Fruit fly (Drosophila melanogaster) whole organism, embryonic: ENCODE measurements around the gene CG12118.
A peak's percentile ranks its signal among the peaks of the same experiment; 100 is the strongest.

ENCODE experiments used
- stwl ChIP-seq: fragments of 200-800 bp; sonication (Bioruptor generic); optimal IDR thresholded peaks from 3 replicates; lab custom pipeline; 2018; ENCODE audit warnings: missing biosample characterization, mild to moderate bottlenecking, missing genetic modification characterization, moderate library complexity

Gene CG12118

DNA sequence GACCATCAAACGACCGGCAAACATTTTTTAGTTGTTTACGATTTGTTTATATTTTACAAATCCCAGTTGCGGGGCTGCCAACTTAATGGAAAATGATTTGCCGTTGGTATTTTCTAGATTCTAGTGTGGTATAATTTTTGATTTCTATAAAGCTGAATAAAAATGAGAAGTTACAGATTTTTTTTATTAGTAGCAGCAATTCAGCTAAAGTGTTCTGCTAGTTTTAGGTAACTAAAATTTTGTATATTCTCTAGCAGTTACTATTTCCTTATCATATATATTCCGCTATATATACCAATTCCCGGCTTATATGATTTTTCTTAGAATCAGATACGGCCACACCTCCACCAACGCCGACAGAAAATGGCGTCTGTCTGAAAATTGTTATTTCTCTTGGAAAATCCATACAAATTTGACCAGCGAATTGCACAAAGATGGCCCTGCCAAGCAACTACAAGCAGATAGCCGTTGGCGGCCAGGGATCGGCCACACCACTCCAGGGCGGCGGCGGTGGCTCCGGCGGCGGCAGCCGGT lies 47.2 kb downstream of the CG12118 start, which contains the start of the genes fh and Bap111 (continued):
- TF ChIP-seq stwl (tag; lab: Kevin White, UChicago): peak; percentile 27
- TF ChIP-seq, all 482 proteins: peak for 39
